Fruit fly (Drosophila melanogaster) whole organism, embryonic: ENCODE data around the gene CG16956.

ENCODE experiments used
- Abd-B ChIP-seq: fragments of 200-800 bp; sonication (Bioruptor generic); optimal IDR thresholded peaks from 2 replicates; lab custom pipeline; 2018; ENCODE audit warnings: missing biosample characterization, mild to moderate bottlenecking, missing genetic modification characterization, moderate library complexity
- Antp ChIP-seq: fragments of 200-800 bp; sonication (Bioruptor generic); optimal IDR thresholded peaks from 3 replicates; lab custom pipeline; 2016; ENCODE audit warnings: missing biosample characterization, missing genetic modification characterization
- BEAF-32 ChIP-seq: fragments of 200-800 bp; sonication (Bioruptor generic); optimal IDR thresholded peaks from 3 replicates; lab custom pipeline; 2017; ENCODE audit warnings: missing biosample characterization, missing genetic modification characterization, mild to moderate bottlenecking, moderate library complexity, missing genetic modification reagents
- CG12659 ChIP-seq: fragments of 200-800 bp; sonication (Bioruptor generic); optimal IDR thresholded peaks from 3 replicates; lab custom pipeline; 2017; ENCODE audit warnings: mild to moderate bottlenecking, missing biosample characterization, missing genetic modification reagents, missing genetic modification characterization
- CG1529 ChIP-seq: fragments of 200-800 bp; sonication (Bioruptor generic); optimal IDR thresholded peaks from 3 replicates; lab custom pipeline; 2018; ENCODE audit warnings: missing biosample characterization, missing genetic modification characterization
- CG15479 ChIP-seq: fragments of 200-800 bp; sonication (Bioruptor generic); optimal IDR thresholded peaks from 3 replicates; lab custom pipeline; 2019; ENCODE audit warnings: missing biosample characterization, mild to moderate bottlenecking, missing genetic modification characterization, moderate library complexity
- CG15514 ChIP-seq: fragments of 200-800 bp; sonication (Bioruptor generic); optimal IDR thresholded peaks from 3 replicates; lab custom pipeline; 2017; ENCODE audit warnings: missing biosample characterization, missing genetic modification characterization, mild to moderate bottlenecking, moderate library complexity, missing genetic modification reagents
- CG17802 ChIP-seq: fragments of 200-800 bp; sonication (Bioruptor generic); optimal IDR thresholded peaks from 2 replicates; lab custom pipeline; 2018; ENCODE audit warnings: missing biosample characterization, mild to moderate bottlenecking, missing genetic modification characterization, moderate library complexity
- CG17829 ChIP-seq: fragments of 200-800 bp; optimal IDR thresholded peaks from 2 replicates; lab custom pipeline; 2019; ENCODE audit warnings: missing biosample characterization, mild to moderate bottlenecking, missing genetic modification characterization, moderate library complexity
- CG34376 ChIP-seq: fragments of 200-800 bp; sonication (Bioruptor generic); optimal IDR thresholded peaks from 2 replicates; lab custom pipeline; 2018; ENCODE audit warnings: missing biosample characterization, mild to moderate bottlenecking, missing genetic modification characterization
- CG4404 ChIP-seq: fragments of 200-800 bp; sonication (Bioruptor generic); IDR thresholded peaks from 2 replicates; pipeline ENCODE4 v1.3.6; 2022; ENCODE audit warnings: missing biosample characterization, missing genetic modification characterization
- CG6689 ChIP-seq: fragments of 200-800 bp; sonication (Bioruptor generic); IDR thresholded peaks from 2 replicates; pipeline ENCODE4 v1.3.6; 2022; ENCODE audit warnings: missing biosample characterization, missing genetic modification characterization
- CG7357 ChIP-seq: fragments of 200-800 bp; sonication (Bioruptor generic); IDR thresholded peaks from 3 replicates; pipeline ENCODE4 v1.3.6; 2022; ENCODE audit warnings: missing biosample characterization, missing genetic modification characterization
- CG7556 ChIP-seq: fragments of 200-800 bp; sonication (Bioruptor generic); optimal IDR thresholded peaks from 2 replicates; lab custom pipeline; 2017; ENCODE audit warnings: missing biosample characterization, mild to moderate bottlenecking, missing genetic modification characterization
- CG8290 ChIP-seq, 3 experiments: fragments of 200-800 bp; sonication (Bioruptor generic); optimal IDR thresholded peaks; 2 replicates each; lab custom pipeline; 2016 to 2019; ENCODE audit warnings: missing biosample characterization in 3 of 3, missing genetic modification characterization in 3 of 3, mild to moderate bottlenecking in 2 of 3, moderate library complexity in 1 of 3
- CG8388 ChIP-seq: fragments of 200-800 bp; sonication (Bioruptor generic); optimal IDR thresholded peaks from 2 replicates; lab custom pipeline; 2019; ENCODE audit warnings: missing biosample characterization, mild to moderate bottlenecking, missing genetic modification characterization, moderate library complexity
- Camta ChIP-seq: fragments of 200-800 bp; sonication (Bioruptor generic); optimal IDR thresholded peaks from 2 replicates; lab custom pipeline; 2016; ENCODE audit warnings: missing biosample characterization, missing genetic modification characterization
- Gug ChIP-seq: fragments of 200-800 bp; sonication (Bioruptor generic); IDR thresholded peaks from 4 replicates; pipeline ENCODE4 v1.3.6; 2022; ENCODE audit warnings: missing biosample characterization, missing genetic modification characterization
- HLHmδ ChIP-seq: fragments of 200-800 bp; sonication (Bioruptor generic); optimal IDR thresholded peaks from 2 replicates; lab custom pipeline; 2018; ENCODE audit warnings: missing biosample characterization, mild to moderate bottlenecking, missing genetic modification characterization, moderate library complexity
- HmgZ ChIP-seq: fragments of 200-800 bp; sonication (Bioruptor generic); optimal IDR thresholded peaks from 2 replicates; lab custom pipeline; 2018; ENCODE audit warnings: missing biosample characterization, mild to moderate bottlenecking, missing genetic modification characterization
- Myb ChIP-seq: fragments of 200-800 bp; sonication (Bioruptor generic); optimal IDR thresholded peaks from 2 replicates; lab custom pipeline; 2016; ENCODE audit warnings: missing biosample characterization, missing genetic modification characterization
- NC2α ChIP-seq: fragments of 200-800 bp; sonication (Bioruptor generic); optimal IDR thresholded peaks from 2 replicates; lab custom pipeline; 2016; ENCODE audit warnings: missing biosample characterization, missing genetic modification characterization
- Nf-YC ChIP-seq: fragments of 200-800 bp; optimal IDR thresholded peaks from 3 replicates; lab custom pipeline; 2019; ENCODE audit warnings: missing biosample characterization, mild to moderate bottlenecking, missing genetic modification characterization, moderate library complexity
- NfI ChIP-seq: fragments of 200-800 bp; sonication (Bioruptor generic); optimal IDR thresholded peaks from 3 replicates; lab custom pipeline; 2018; ENCODE audit warnings: missing biosample characterization, mild to moderate bottlenecking, missing genetic modification characterization, moderate library complexity
- bbx ChIP-seq: fragments of 200-800 bp; sonication (Bioruptor generic); IDR thresholded peaks from 2 replicates; pipeline ENCODE4 v1.3.6; 2022; ENCODE audit warnings: missing biosample characterization, missing genetic modification characterization; ENCODE audit not compliant: partially characterized antibody
- cato ChIP-seq: fragments of 200-800 bp; sonication (Bioruptor generic); optimal IDR thresholded peaks from 2 replicates; lab custom pipeline; 2016; ENCODE audit warnings: missing biosample characterization, missing genetic modification characterization, borderline replicate concordance
- chinmo ChIP-seq: fragments of 200-800 bp; sonication (Bioruptor generic); IDR thresholded peaks from 4 replicates; pipeline ENCODE4 v1.3.6; 2022; ENCODE audit warnings: missing biosample characterization, missing genetic modification characterization; ENCODE audit not compliant: partially characterized antibody
- crc ChIP-seq: fragments of 200-800 bp; sonication (Bioruptor generic); optimal IDR thresholded peaks from 2 replicates; lab custom pipeline; 2016; ENCODE audit warnings: missing biosample characterization, missing genetic modification characterization
- da ChIP-seq: fragments of 200-800 bp; sonication (Bioruptor generic); optimal IDR thresholded peaks from 2 replicates; lab custom pipeline; 2016; ENCODE audit warnings: missing biosample characterization, missing genetic modification characterization
- dmrt11E ChIP-seq: fragments of 200-800 bp; sonication (Bioruptor generic); optimal IDR thresholded peaks from 3 replicates; lab custom pipeline; 2018; ENCODE audit warnings: missing biosample characterization, mild to moderate bottlenecking, missing genetic modification characterization, moderate library complexity
- fru ChIP-seq: fragments of >200 bp; optimal IDR thresholded peaks from 2 replicates; lab custom pipeline; 2017
- gt ChIP-seq: fragments of 200-800 bp; sonication (Bioruptor generic); IDR thresholded peaks from 2 replicates; pipeline ENCODE4 v1.3.6; 2022; ENCODE audit warnings: missing biosample characterization, missing genetic modification characterization
- hkb ChIP-seq, 2 experiments: fragments of 200-800 bp in 1 of 2; fragments of >200 bp in 1 of 2; sonication (Bioruptor generic) in 1 of 2; IDR thresholded peaks in 1 of 2; optimal IDR thresholded peaks in 1 of 2; 2 replicates each; pipeline versions ENCODE4 v1.3.6 to Lab custom; 2017 to 2022; ENCODE audit warnings: missing biosample characterization in 1 of 2, missing genetic modification characterization in 1 of 2
- jing ChIP-seq: fragments of 200-800 bp; sonication (Bioruptor generic); optimal IDR thresholded peaks from 2 replicates; lab custom pipeline; 2018; ENCODE audit warnings: missing biosample characterization, mild to moderate bottlenecking, missing genetic modification characterization
- klu ChIP-seq: fragments of 200-800 bp; sonication (Bioruptor generic); IDR thresholded peaks from 2 replicates; pipeline ENCODE4 v1.3.6; 2022; ENCODE audit warnings: missing biosample characterization, missing genetic modification characterization
- lbe ChIP-seq: fragments of 200-800 bp; sonication (Bioruptor generic); optimal IDR thresholded peaks from 2 replicates; lab custom pipeline; 2016; ENCODE audit warnings: missing biosample characterization, mild to moderate bottlenecking, missing genetic modification characterization
- nom ChIP-seq: fragments of 200-800 bp; sonication (Bioruptor generic); optimal IDR thresholded peaks from 2 replicates; lab custom pipeline; 2017; ENCODE audit warnings: missing biosample characterization, missing genetic modification characterization, mild to moderate bottlenecking, moderate library complexity, missing genetic modification reagents
- oc ChIP-seq: fragments of 200-800 bp; sonication (Bioruptor generic); optimal IDR thresholded peaks from 2 replicates; lab custom pipeline; 2018; ENCODE audit warnings: missing biosample characterization, mild to moderate bottlenecking, missing genetic modification characterization, moderate library complexity
- org-1 ChIP-seq: fragments of 200-800 bp; sonication (Bioruptor generic); optimal IDR thresholded peaks from 2 replicates; lab custom pipeline; 2017; ENCODE audit warnings: missing biosample characterization, missing genetic modification characterization
- pnt ChIP-seq: fragments of 200-800 bp; sonication (Bioruptor generic); optimal IDR thresholded peaks from 3 replicates; lab custom pipeline; 2016; ENCODE audit warnings: missing biosample characterization, missing genetic modification characterization
- pum ChIP-seq: fragments of 200-800 bp; sonication (Bioruptor generic); optimal IDR thresholded peaks from 2 replicates; lab custom pipeline; 2016; ENCODE audit warnings: missing biosample characterization, missing genetic modification characterization
- scrt ChIP-seq: fragments of 200-800 bp; sonication (Bioruptor generic); optimal IDR thresholded peaks from 2 replicates; lab custom pipeline; 2018; ENCODE audit warnings: missing biosample characterization, mild to moderate bottlenecking, missing genetic modification characterization, moderate library complexity
- sens ChIP-seq: fragments of 200-800 bp; sonication (Bioruptor generic); peaks from one replicate; lab custom pipeline; 2016; ENCODE audit warnings: missing biosample characterization, missing genetic modification characterization
- stc ChIP-seq: fragments of 200-800 bp; sonication (Bioruptor generic); IDR thresholded peaks from 2 replicates; pipeline ENCODE4 v1.3.6; 2022; ENCODE audit warnings: missing biosample characterization, missing genetic modification characterization
- tio ChIP-seq: fragments of 200-800 bp; sonication (Bioruptor generic); optimal IDR thresholded peaks from 2 replicates; lab custom pipeline; 2017; ENCODE audit warnings: missing biosample characterization, missing genetic modification characterization, inconsistent platforms
- tx ChIP-seq: fragments of 200-800 bp; sonication (Bioruptor generic); optimal IDR thresholded peaks from 2 replicates; lab custom pipeline; 2016; ENCODE audit warnings: missing biosample characterization, missing genetic modification characterization
- wor ChIP-seq: fragments of 200-800 bp; sonication (Bioruptor generic); IDR thresholded peaks from 2 replicates; pipeline ENCODE4 v1.3.6; 2022; ENCODE audit warnings: missing biosample characterization, missing genetic modification characterization
- yki ChIP-seq: fragments of >200 bp; optimal IDR thresholded peaks from 3 replicates; lab custom pipeline; 2018

CG16956 gene

dm6 chr2L:13373435-13374242, 40.7 kb downstream of the CG16956 start, which contains the start of the genes Bdp1 and CG6565 (continued):
- peak; percentile 77 for TF ChIP-seq CG15479 (GFP tag; lab: Kevin White, UChicago)
- TF ChIP-seq Myb (GFP tag; lab: Kevin White, UChicago) = peak; percentile 94
- no peak; the same call in 1 of the 2 replicates for TF ChIP-seq bbx
- TF ChIP-seq CG8388 (GFP tag; lab: Kevin White, UChicago) = peak; percentile 94
- TF ChIP-seq oc (tag; lab: Kevin White, UChicago) = peak; percentile 86
- peak; percentile 99 for TF ChIP-seq tio (GFP tag; lab: Kevin White, UChicago)
- TF ChIP-seq CG1529 = peak; percentile 95
- TF ChIP-seq sens (GFP tag; lab: Kevin White, UChicago) = peak; percentile 100
- peak; percentile 98 for TF ChIP-seq CG4404 (GFP tag; lab: Robert Waterston, UW)
- TF ChIP-seq org-1 (GFP tag; lab: Kevin White, UChicago) = peak; percentile 96
- TF ChIP-seq yki (lab: Kevin White, UChicago) = no peak
- TF ChIP-seq chinmo (GFP tag; lab: Robert Waterston, UW) = no peak
- TF ChIP-seq CG7357 (GFP tag; lab: Robert Waterston, UW) = peak; percentile 91
- peak; percentile 96 for TF ChIP-seq jing (GFP tag; lab: Kevin White, UChicago)
- TF ChIP-seq tx (GFP tag; lab: Kevin White, UChicago) = peak; percentile 99
- no peak for TF ChIP-seq fru (lab: Kevin White, UChicago)
- peak; percentile 100 for TF ChIP-seq CG8290 (GFP tag; optimal IDR thresholded peaks at IDR 0.05; lab: Kevin White, UChicago)
- peak; percentile 87 to 99 for TF ChIP-seq CG8290 (tag; optimal IDR thresholded peaks at IDR 0.05; lab: Kevin White, UChicago)
- TF ChIP-seq pnt (GFP tag; lab: Kevin White, UChicago) = peak; percentile 99
- peak; percentile 97 for TF ChIP-seq da (GFP tag; lab: Kevin White, UChicago)
- peak; percentile 99 for TF ChIP-seq Camta (GFP tag; lab: Kevin White, UChicago)
- peak; percentile 98 for TF ChIP-seq Antp
- peak; percentile 95 for TF ChIP-seq CG34376 (GFP tag; lab: Kevin White, UChicago)
- peak; percentile 98 for TF ChIP-seq CG6689 (GFP tag; lab: Robert Waterston, UW)
- TF ChIP-seq cato = peak; percentile 98
- TF ChIP-seq NC2α (GFP tag; lab: Kevin White, UChicago) = peak; percentile 95
- TF ChIP-seq Abd-B (GFP tag; lab: Kevin White, UChicago) = peak; percentile 99
- TF ChIP-seq wor (GFP tag; lab: Robert Waterston, UW) = peak; percentile 96
- TF ChIP-seq scrt (GFP tag; lab: Kevin White, UChicago) = peak; percentile 86
- TF ChIP-seq Gug = peak; percentile 98
- peak; percentile 84 for TF ChIP-seq Nf-YC (tag; lab: Kevin White, UChicago)
- TF ChIP-seq CG17829 (tag; lab: Kevin White, UChicago) = peak; percentile 91
- peak; percentile 89 for TF ChIP-seq CG15514 (GFP tag; lab: Kevin White, UChicago)
- TF ChIP-seq dmrt11E = peak; percentile 98
- peak; percentile 91 for TF ChIP-seq hkb (optimal IDR thresholded peaks at IDR 0.05; lab: Kevin White, UChicago)
- peak; percentile 93 for TF ChIP-seq hkb (GFP tag; IDR thresholded peaks at IDR 0.05; lab: Robert Waterston, UW)
- peak; percentile 70 for TF ChIP-seq BEAF-32
- peak; percentile 97 for TF ChIP-seq NfI (GFP tag; lab: Kevin White, UChicago)
- TF ChIP-seq lbe (GFP tag; lab: Kevin White, UChicago) = peak; percentile 91
- TF ChIP-seq HmgZ (tag; lab: Kevin White, UChicago) = peak; percentile 97
- no peak for TF ChIP-seq HLHmδ
- peak; percentile 80 for TF ChIP-seq nom (GFP tag; lab: Kevin White, UChicago)
- peak; percentile 83 for TF ChIP-seq stc (GFP tag; lab: Robert Waterston, UW)
- TF ChIP-seq pum (GFP tag; lab: Kevin White, UChicago) = peak; percentile 99
- peak; percentile 98 for TF ChIP-seq CG12659
- TF ChIP-seq klu = peak; percentile 97
- peak; percentile 87 for TF ChIP-seq CG17802 (tag; lab: Kevin White, UChicago)
- peak; percentile 81 for TF ChIP-seq gt (GFP tag; lab: Robert Waterston, UW)
- peak; percentile 98 for TF ChIP-seq CG7556
- TF ChIP-seq crc (GFP tag; lab: Kevin White, UChicago) = peak; percentile 95
